Worm (Caenorhabditis elegans): Measurements from ENCODE around the gene npp-26.
A peak's percentile ranks its signal among the peaks of the same experiment; 100 is the strongest.

- TF ChIP-seq nhr-77 (tag; optimal IDR thresholded peaks at IDR 0.05) (peak; percentile 42), ctbp-1 (GFP tag; IDR thresholded peaks at IDR 0.05) (0 out of 2 replicates have a peak, but pooled peaks have one; percentile 44), unc-39 (tag; optimal IDR thresholded peaks at IDR 0.05) (no peak), pqm-1 (tag; optimal IDR thresholded peaks at IDR 0.05) (peak; percentile 5), nhr-11 (tag; optimal IDR thresholded peaks at IDR 0.05) (peak; percentile 52), madf-9 (GFP tag; conservative IDR thresholded peaks at IDR 0.05) (peak; percentile 54; the same call in 1 of the 2 replicates), unc-62 (GFP tag; optimal IDR thresholded peaks at IDR 0.05 in 1 of 2) (peak in 1 of 2 experiments; percentile 8), unc-62 (tag; optimal IDR thresholded peaks at IDR 0.05) (no peak), vab-7 (GFP tag; IDR thresholded peaks at IDR 0.05) (peak; percentile 37; the same call in 1 of the 2 replicates), nhr-76 (tag; optimal IDR thresholded peaks at IDR 0.05) (no peak), nhr-28 (tag; optimal IDR thresholded peaks at IDR 0.05) (peak; percentile 55)
These were observed 16.0 kb upstream of the npp-26 start, which contains the start of gene cyc-2.1 for ce11 chrIV:4748408-4749105.
